Worm (Caenorhabditis elegans) whole organism, young adult: ENCODE data around the gene Y54G2A.40.
A peak's percentile ranks its signal among the peaks of the same experiment; 100 is the strongest.

ENCODE experiments used
- B0336.3 ChIP-seq: fragments of 200-800 bp; sonication (Bioruptor generic); IDR thresholded peaks from 2 replicates; pipeline ENCODE4 v1.3.6; 2022; ENCODE audit warnings: missing genetic modification characterization, missing compliant biosample characterization
- F22D6.2 ChIP-seq: sonication (generic microtip); optimal IDR thresholded peaks from 2 replicates; lab custom pipeline; 2016; ENCODE audit warnings: mild to moderate bottlenecking, missing genetic modification characterization, missing compliant biosample characterization
- F49E8.2 ChIP-seq: sonication (generic microtip); optimal IDR thresholded peaks from 3 replicates; lab custom pipeline; 2017; ENCODE audit warnings: missing genetic modification characterization, mild to moderate bottlenecking, missing compliant biosample characterization, antibody characterized with exemption, moderate library complexity; ENCODE audit not compliant: insufficient read depth
- K12H6.12 ChIP-seq: fragments of 200-800 bp; sonication (Bioruptor generic); optimal IDR thresholded peaks from 2 replicates; lab custom pipeline; 2018; ENCODE audit warnings: mild to moderate bottlenecking, missing genetic modification characterization, missing compliant biosample characterization
- Y53G8AR.9 ChIP-seq: fragments of 200-800 bp; sonication (Bioruptor generic); conservative IDR thresholded peaks from 2 replicates; pipeline ENCODE4 v1.3.6; 2022; ENCODE audit warnings: missing genetic modification reagents, missing genetic modification characterization, missing compliant biosample characterization
- Y56A3A.18 ChIP-seq: fragments of 200-800 bp; sonication (Bioruptor generic); IDR thresholded peaks from 2 replicates; pipeline ENCODE4 v1.3.6; 2022; ENCODE audit warnings: missing genetic modification reagents, missing genetic modification characterization, missing compliant biosample characterization
- ZK185.1 ChIP-seq: sonication (generic microtip); optimal IDR thresholded peaks from 2 replicates; lab custom pipeline; 2016; ENCODE audit warnings: mild to moderate bottlenecking, missing genetic modification characterization, missing compliant biosample characterization; ENCODE audit not compliant: poor library complexity, severe bottlenecking
- ama-1 ChIP-seq, 3 experiments: fragments of 150-350 bp in 1 of 3; sonication (generic microtip) in 2 of 3; optimal IDR thresholded peaks; 2 replicates each; lab custom pipeline; 2014 to 2018; ENCODE audit warnings: missing biosample characterization in 2 of 3, missing genetic modification characterization in 2 of 3, missing genetic modification reagents in 2 of 3
- athp-1 ChIP-seq: sonication (generic microtip); optimal IDR thresholded peaks from 2 replicates; lab custom pipeline; 2017; ENCODE audit warnings: mild to moderate bottlenecking, missing genetic modification characterization, missing compliant biosample characterization
- cebp-2 ChIP-seq: fragments of 200-800 bp; sonication (Bioruptor generic); IDR thresholded peaks from 2 replicates; pipeline ENCODE4 v1.3.6; 2022; ENCODE audit warnings: missing genetic modification characterization, missing compliant biosample characterization
- ceh-79 ChIP-seq: sonication (generic microtip); optimal IDR thresholded peaks from 2 replicates; lab custom pipeline; 2017; ENCODE audit warnings: mild to moderate bottlenecking, missing genetic modification characterization, missing compliant biosample characterization
- ceh-91 ChIP-seq: fragments of 200-800 bp; sonication (Bioruptor generic); IDR thresholded peaks from 2 replicates; pipeline ENCODE4 v1.3.6; 2022; ENCODE audit warnings: missing genetic modification reagents, missing genetic modification characterization, missing compliant biosample characterization
- chd-7 ChIP-seq: sonication (generic microtip); optimal IDR thresholded peaks from 2 replicates; lab custom pipeline; 2016; ENCODE audit warnings: mild to moderate bottlenecking, missing genetic modification characterization, moderate library complexity, missing compliant biosample characterization
- ets-4 ChIP-seq: fragments of 200-800 bp; sonication (Bioruptor generic); optimal IDR thresholded peaks from 2 replicates; lab custom pipeline; 2018; ENCODE audit warnings: mild to moderate bottlenecking, missing genetic modification characterization, missing compliant biosample characterization
- lag-1 ChIP-seq: fragments of 200-800 bp; sonication (Bioruptor generic); IDR thresholded peaks from 2 replicates; pipeline ENCODE4 v1.3.6; 2022; ENCODE audit warnings: missing genetic modification reagents, missing genetic modification characterization, missing compliant biosample characterization
- madf-8 ChIP-seq: fragments of 200-800 bp; sonication (Bioruptor generic); conservative IDR thresholded peaks from 2 replicates; pipeline ENCODE4 v1.3.6; 2022; ENCODE audit warnings: missing genetic modification reagents, missing genetic modification characterization, missing compliant biosample characterization
- mcd-1 ChIP-seq: fragments of 200-800 bp; sonication (Bioruptor generic); IDR thresholded peaks from 2 replicates; pipeline ENCODE4 v1.3.6; 2022; ENCODE audit warnings: missing genetic modification reagents, missing genetic modification characterization, missing compliant biosample characterization
- mes-4 ChIP-seq: sonication (generic microtip); optimal IDR thresholded peaks from 2 replicates; lab custom pipeline; 2016; ENCODE audit warnings: missing genotype, missing genetic modification characterization, missing compliant biosample characterization
- mxl-1 ChIP-seq: sonication (generic microtip); optimal IDR thresholded peaks from 2 replicates; lab custom pipeline; 2016; ENCODE audit warnings: missing genetic modification characterization, missing compliant biosample characterization
- nfya-1 ChIP-seq: sonication (generic microtip); optimal IDR thresholded peaks from 2 replicates; lab custom pipeline; 2017; ENCODE audit warnings: antibody characterized with exemption, missing compliant biosample characterization, missing genetic modification characterization, borderline replicate concordance; ENCODE audit not compliant: insufficient read depth
- nfya-2 ChIP-seq: fragments of 200-800 bp; sonication (Bioruptor generic); IDR thresholded peaks from 2 replicates; pipeline ENCODE4 v1.3.6; 2022; ENCODE audit warnings: missing genetic modification reagents, missing genetic modification characterization, missing compliant biosample characterization
- nfyb-1 ChIP-seq: fragments of 200-800 bp; sonication (Bioruptor generic); IDR thresholded peaks from 2 replicates; pipeline ENCODE4 v1.3.6; 2022; ENCODE audit warnings: missing genetic modification reagents, missing genetic modification characterization, missing compliant biosample characterization
- nhr-80 ChIP-seq: sonication (generic microtip); optimal IDR thresholded peaks from 2 replicates; lab custom pipeline; 2016; ENCODE audit warnings: missing genetic modification characterization, missing compliant biosample characterization
- pbrm-1 ChIP-seq: fragments of 200-800 bp; sonication (Bioruptor generic); IDR thresholded peaks from 2 replicates; pipeline ENCODE4 v1.3.6; 2022; ENCODE audit warnings: missing genetic modification reagents, missing genetic modification characterization, missing compliant biosample characterization
- rpc-1 ChIP-seq, 2 experiments: fragments of 150-350 bp in 1 of 2; sonication (generic microtip) in 1 of 2; optimal IDR thresholded peaks; 2 replicates each; lab custom pipeline; 2014 to 2018; ENCODE audit warnings: missing biosample characterization in 1 of 2, missing genetic modification characterization in 1 of 2, missing genetic modification reagents in 1 of 2, missing genotype in 1 of 2
- snpc-4 ChIP-seq, 5 experiments: fragments of 150-350 bp in 1 of 5; sonication (generic microtip) in 4 of 5; optimal IDR thresholded peaks; 2 replicates each; lab custom pipeline; 2014 to 2018; ENCODE audit warnings: missing genetic modification characterization in 5 of 5, missing biosample characterization in 3 of 5, antibody characterized with exemption in 2 of 5, mild to moderate bottlenecking in 2 of 5, missing compliant biosample characterization in 2 of 5, missing genotype in 2 of 5, moderate library complexity in 2 of 5, missing genetic modification reagents in 1 of 5
- somi-1 ChIP-seq: fragments of 200-800 bp; sonication (Bioruptor generic); optimal IDR thresholded peaks from 2 replicates; lab custom pipeline; 2018; ENCODE audit warnings: mild to moderate bottlenecking, missing genetic modification characterization, missing compliant biosample characterization
- tbp1 ChIP-seq: fragments of 200-800 bp; sonication (Bioruptor generic); optimal IDR thresholded peaks from 2 replicates; lab custom pipeline; 2018; ENCODE audit warnings: mild to moderate bottlenecking, missing genetic modification characterization, missing compliant biosample characterization
- zfh-2 ChIP-seq: fragments of 200-800 bp; sonication (Bioruptor generic); conservative IDR thresholded peaks from 2 replicates; pipeline ENCODE4 v1.3.6; 2022; ENCODE audit warnings: missing genetic modification reagents, missing genetic modification characterization, missing compliant biosample characterization
- zim-3 ChIP-seq: sonication (generic microtip); optimal IDR thresholded peaks from 2 replicates; lab custom pipeline; 2017; ENCODE audit warnings: mild to moderate bottlenecking, missing genetic modification characterization, moderate library complexity, missing compliant biosample characterization
- ztf-6 ChIP-seq: fragments of 200-800 bp; sonication (Bioruptor generic); IDR thresholded peaks from 2 replicates; pipeline ENCODE4 v1.3.6; 2022; ENCODE audit warnings: missing genetic modification reagents, missing genetic modification characterization, missing compliant biosample characterization

Y54G2A.40 gene

ce11 chrIV:2835364-2835763, 10.9 kb upstream of the Y54G2A.40 start, which contains the start of gene clec-82:
Gene clec-82, plus strand, starts transcription at chrIV:2835664.
- TF ChIP-seq mxl-1 (tag; lab: Kevin White, UChicago) (no peak), nhr-80 (tag; lab: Kevin White, UChicago) (no peak), somi-1 (GFP tag; lab: Kevin White, UChicago) (no peak), lag-1 (GFP tag; lab: Robert Waterston, UW) (no peak), cebp-2 (GFP tag; lab: Robert Waterston, UW) (no peak), mcd-1 (GFP tag; lab: Robert Waterston, UW) (no peak), madf-8 (GFP tag; lab: Robert Waterston, UW) (no peak)
- TF ChIP-seq, all 124 proteins: peak for 0

- TF ChIP-seq Y56A3A.18 (GFP tag; lab: Robert Waterston, UW) (no peak), nfya-2 (GFP tag; lab: Robert Waterston, UW) (no peak), ceh-79 (tag; lab: Kevin White, UChicago) (no peak), tbp1 (GFP tag; lab: Kevin White, UChicago) (no peak), nhr-80 (tag; lab: Kevin White, UChicago) (peak; percentile 13)
Observed at ce11 chrIV:2838308-2838707, 8.0 kb upstream of the Y54G2A.40 start, which contains the start of gene Y54G2A.7. Gene Y54G2A.7, plus strand, starts transcription at chrIV:2838608.

- TF ChIP-seq K12H6.12 (tag; lab: Kevin White, UChicago) (no peak), pbrm-1 (GFP tag; lab: Robert Waterston, UW) (no peak), rpc-1 (optimal IDR thresholded peaks at IDR 0.05; lab: Kevin White, UChicago) (no peak), rpc-1 (tag; optimal IDR thresholded peaks at IDR 0.05; lab: Kevin White, UChicago) (no peak), nhr-80 (tag; lab: Kevin White, UChicago) (peak; percentile 62)
Observed at ce11 chrIV:2841260-2841659, 5.0 kb upstream of the Y54G2A.40 start, which contains the start of gene clec-83. Gene clec-83, minus strand, starts transcription at chrIV:2841472.

- no peak for TF ChIP-seq mes-4
- TF ChIP-seq nfyb-1 (GFP tag; lab: Robert Waterston, UW), result no peak
- no peak for TF ChIP-seq ztf-6 (GFP tag; lab: Robert Waterston, UW)
- no peak for TF ChIP-seq ets-4 (GFP tag; lab: Kevin White, UChicago)
- no peak for TF ChIP-seq F22D6.2 (tag; lab: Kevin White, UChicago)
- no peak for TF ChIP-seq snpc-4 (GFP tag; optimal IDR thresholded peaks at IDR 0.05; lab: Kevin White, UChicago)
- no peak for TF ChIP-seq snpc-4 (tag; optimal IDR thresholded peaks at IDR 0.05; lab: Kevin White, UChicago)
- TF ChIP-seq ceh-91 (GFP tag; lab: Robert Waterston, UW), result no peak
- no peak for TF ChIP-seq ama-1 (optimal IDR thresholded peaks at IDR 0.05; lab: Kevin White, UChicago)
- no peak for TF ChIP-seq ama-1 (GFP tag; optimal IDR thresholded peaks at IDR 0.05; lab: Kevin White, UChicago)
- no peak for TF ChIP-seq zim-3
- TF ChIP-seq K12H6.12 (tag; lab: Kevin White, UChicago), result no peak
- TF ChIP-seq F49E8.2, result no peak
Observed at ce11 chrIV:2842162-2842561, 4.1 kb upstream of the Y54G2A.40 start, which contains the start of gene clec-84. Gene clec-84, plus strand, starts transcription at chrIV:2842462.

- TF ChIP-seq mes-4 (no peak), ZK185.1 (tag; lab: Kevin White, UChicago) (no peak)
Observed at ce11 chrIV:2843882-2844281, 2.4 kb upstream of the Y54G2A.40 start, which contains the start of gene Y54G2A.15. Gene Y54G2A.15, minus strand, starts transcription at chrIV:2843982.

ce11 chrIV:2849269-2849668, 3.0 kb downstream of the Y54G2A.40 start:
- TF ChIP-seq chd-7 (no peak), nfyb-1 (GFP tag; lab: Robert Waterston, UW) (no peak), zfh-2 (GFP tag; lab: Robert Waterston, UW) (peak; percentile 64), cebp-2 (GFP tag; lab: Robert Waterston, UW) (0 out of 2 replicates have a peak, but pooled peaks have one; percentile 26), nfya-1 (tag; lab: Kevin White, UChicago) (no peak), snpc-4 (GFP tag; optimal IDR thresholded peaks at IDR 0.05; lab: Kevin White, UChicago) (no peak), snpc-4 (tag; optimal IDR thresholded peaks at IDR 0.05; lab: Kevin White, UChicago) (peak in 1 of 4 experiments; percentile 78), athp-1 (tag; lab: Kevin White, UChicago) (no peak), Y53G8AR.9 (no peak), B0336.3 (GFP tag; lab: Robert Waterston, UW) (no peak)
